Worm (Caenorhabditis elegans) whole organism, mixed stage, embryonic: ENCODE data around the gene cyp-13A11.

Experiments
- M03D4.4 ChIP-seq: sonication (generic microtip); optimal IDR thresholded peaks from 2 replicates; lab custom pipeline; 2017; ENCODE audit warnings: mild to moderate bottlenecking, missing genetic modification characterization, missing compliant biosample characterization
- bed-3 ChIP-seq: fragments of 200-800 bp; sonication (Bioruptor generic); optimal IDR thresholded peaks from 3 replicates; lab custom pipeline; 2018; ENCODE audit warnings: mild to moderate bottlenecking, missing genetic modification characterization, moderate library complexity, missing compliant biosample characterization
- blmp-1 ChIP-seq: fragments of 150-350 bp; optimal IDR thresholded peaks from 2 replicates; lab custom pipeline; 2014; ENCODE audit warnings: missing biosample characterization, missing genetic modification characterization
- ceh-39 ChIP-seq: fragments of 150-350 bp; optimal IDR thresholded peaks from 2 replicates; lab custom pipeline; 2014; ENCODE audit warnings: missing biosample characterization, missing genetic modification characterization
- ceh-43 ChIP-seq: fragments of 200-800 bp; sonication (Bioruptor generic); optimal IDR thresholded peaks from 2 replicates; lab custom pipeline; 2018; ENCODE audit warnings: mild to moderate bottlenecking, missing genetic modification characterization, moderate library complexity, missing compliant biosample characterization
- ceh-83 ChIP-seq: fragments of 200-800 bp; sonication (Bioruptor generic); optimal IDR thresholded peaks from 2 replicates; lab custom pipeline; 2018; ENCODE audit warnings: mild to moderate bottlenecking, missing genetic modification characterization, missing compliant biosample characterization
- ces-1 ChIP-seq: fragments of 150-350 bp; optimal IDR thresholded peaks from 2 replicates; lab custom pipeline; 2014; ENCODE audit warnings: missing biosample characterization, missing genetic modification reagents, missing genetic modification characterization
- cnd-1 ChIP-seq: fragments of 200-800 bp; sonication (Bioruptor generic); optimal IDR thresholded peaks from 2 replicates; lab custom pipeline; 2018; ENCODE audit warnings: mild to moderate bottlenecking, missing genetic modification characterization, missing compliant biosample characterization
- drap-1 ChIP-seq: fragments of 200-800 bp; sonication (Bioruptor generic); optimal IDR thresholded peaks from 3 replicates; lab custom pipeline; 2018; ENCODE audit warnings: mild to moderate bottlenecking, missing genetic modification characterization, missing compliant biosample characterization
- elt-3 ChIP-seq: fragments of 150-350 bp; optimal IDR thresholded peaks from 2 replicates; lab custom pipeline; 2014; ENCODE audit warnings: missing biosample characterization, missing genetic modification characterization
- flh-1 ChIP-seq: fragments of 200-800 bp; sonication (Bioruptor generic); optimal IDR thresholded peaks from 2 replicates; lab custom pipeline; 2018; ENCODE audit warnings: mild to moderate bottlenecking, missing genetic modification characterization, moderate library complexity, missing compliant biosample characterization
- ham-2 ChIP-seq: fragments of 200-800 bp; sonication (Bioruptor generic); optimal IDR thresholded peaks from 2 replicates; lab custom pipeline; 2018; ENCODE audit warnings: mild to moderate bottlenecking, missing genetic modification characterization, missing compliant biosample characterization
- hlh-1 ChIP-seq: fragments of 150-350 bp; optimal IDR thresholded peaks from 2 replicates; lab custom pipeline; 2014; ENCODE audit warnings: missing biosample characterization, missing genetic modification reagents, missing genetic modification characterization
- lin-13 ChIP-seq: fragments of 150-350 bp; optimal IDR thresholded peaks from 2 replicates; lab custom pipeline; 2014; ENCODE audit warnings: missing biosample characterization, missing genetic modification characterization
- lin-32 ChIP-seq: fragments of 200-800 bp; sonication (Bioruptor generic); optimal IDR thresholded peaks from 2 replicates; lab custom pipeline; 2018; ENCODE audit warnings: mild to moderate bottlenecking, missing genetic modification characterization, missing compliant biosample characterization
- lsy-2 ChIP-seq: fragments of 150-350 bp; optimal IDR thresholded peaks from 2 replicates; lab custom pipeline; 2014; ENCODE audit warnings: missing biosample characterization, missing genetic modification characterization
- mep-1 ChIP-seq: fragments of 150-350 bp; optimal IDR thresholded peaks from 2 replicates; lab custom pipeline; 2017; ENCODE audit warnings: missing biosample characterization, missing genetic modification reagents, missing genetic modification characterization, inconsistent platforms
- mls-2 ChIP-seq: sonication (generic microtip); optimal IDR thresholded peaks from 2 replicates; lab custom pipeline; 2016; ENCODE audit warnings: mild to moderate bottlenecking, missing genetic modification characterization, moderate library complexity, missing compliant biosample characterization
- nhr-2 ChIP-seq: fragments of 150-350 bp; optimal IDR thresholded peaks from 2 replicates; lab custom pipeline; 2014; ENCODE audit warnings: missing biosample characterization, missing genetic modification characterization
- nhr-237 ChIP-seq: fragments of 150-350 bp; optimal IDR thresholded peaks from 2 replicates; lab custom pipeline; 2014; ENCODE audit warnings: missing biosample characterization, missing genetic modification characterization
- nhr-28 ChIP-seq: fragments of 150-350 bp; optimal IDR thresholded peaks from 2 replicates; lab custom pipeline; 2014; ENCODE audit warnings: missing biosample characterization, missing genetic modification characterization
- nhr-76 ChIP-seq: sonication (generic microtip); optimal IDR thresholded peaks from 2 replicates; lab custom pipeline; 2017; ENCODE audit warnings: missing biosample characterization, missing genetic modification characterization
- pha-4 ChIP-seq: fragments of 150-350 bp; optimal IDR thresholded peaks from 2 replicates; lab custom pipeline; 2018; ENCODE audit warnings: missing biosample characterization, missing genetic modification reagents, missing genetic modification characterization
- sem-2 ChIP-seq: fragments of 200-800 bp; sonication (Bioruptor generic); optimal IDR thresholded peaks from 2 replicates; lab custom pipeline; 2018; ENCODE audit warnings: mild to moderate bottlenecking, missing genetic modification characterization, missing compliant biosample characterization
- snpc-4 ChIP-seq: fragments of 150-350 bp; optimal IDR thresholded peaks from 2 replicates; lab custom pipeline; 2014; ENCODE audit warnings: missing biosample characterization, missing genetic modification characterization
- sptf-1 ChIP-seq: sonication (generic microtip); optimal IDR thresholded peaks from 2 replicates; lab custom pipeline; 2017; ENCODE audit warnings: mild to moderate bottlenecking, missing genetic modification characterization, moderate library complexity, missing compliant biosample characterization
- unc-120 ChIP-seq: sonication (generic microtip); optimal IDR thresholded peaks from 2 replicates; lab custom pipeline; 2017; ENCODE audit warnings: missing genetic modification characterization, missing compliant biosample characterization; ENCODE audit not compliant: poor library complexity, severe bottlenecking
- unc-39 ChIP-seq: fragments of 150-350 bp; optimal IDR thresholded peaks from 2 replicates; lab custom pipeline; 2014; ENCODE audit warnings: missing biosample characterization, missing genetic modification characterization
- unc-62 ChIP-seq: fragments of 150-350 bp; optimal IDR thresholded peaks from 2 replicates; lab custom pipeline; 2014; ENCODE audit warnings: missing biosample characterization, missing genetic modification reagents, missing genetic modification characterization
- zip-8 ChIP-seq: fragments of 150-350 bp; optimal IDR thresholded peaks from 2 replicates; lab custom pipeline; 2014; ENCODE audit warnings: missing biosample characterization, missing genetic modification characterization
- ztf-11 ChIP-seq: fragments of 150-350 bp; optimal IDR thresholded peaks from 2 replicates; lab custom pipeline; 2014; ENCODE audit warnings: missing biosample characterization, missing genetic modification characterization

cyp-13A11 gene

ce11 chrIII:13027949-13028348 is 7.1 kb downstream of the cyp-13A11 start:
- no peak for TF ChIP-seq bed-3 (GFP tag; lab: Kevin White, UChicago)
- TF ChIP-seq cnd-1 (tag; lab: Kevin White, UChicago) = no peak
- TF ChIP-seq flh-1 = no peak
- no peak for TF ChIP-seq unc-39 (tag; lab: Kevin White, UChicago)
- TF ChIP-seq lin-32 (GFP tag; lab: Kevin White, UChicago) = no peak
- TF ChIP-seq sem-2 = no peak
- TF ChIP-seq nhr-28 (tag; lab: Kevin White, UChicago) = no peak
- no peak for TF ChIP-seq mep-1 (tag; lab: Kevin White, UChicago)
- TF ChIP-seq nhr-76 = no peak
- no peak for TF ChIP-seq unc-120 (tag; lab: Kevin White, UChicago)
- TF ChIP-seq ham-2 (GFP tag; lab: Kevin White, UChicago) = no peak
- TF ChIP-seq hlh-1 (tag; lab: Kevin White, UChicago) = no peak
- TF ChIP-seq sptf-1 (tag; lab: Kevin White, UChicago) = no peak
- TF ChIP-seq lin-13 (tag; lab: Kevin White, UChicago) = no peak
- no peak for TF ChIP-seq pha-4
- no peak for TF ChIP-seq ceh-83 (GFP tag; lab: Kevin White, UChicago)
- TF ChIP-seq nhr-2 = no peak
- no peak for TF ChIP-seq nhr-237

- TF ChIP-seq ztf-11 (tag; lab: Kevin White, UChicago) (no peak), snpc-4 (tag; lab: Kevin White, UChicago) (no peak), M03D4.4 (no peak), nhr-76 (no peak), sptf-1 (tag; lab: Kevin White, UChicago) (no peak), ceh-39 (tag; lab: Kevin White, UChicago) (no peak), lsy-2 (tag; lab: Kevin White, UChicago) (no peak), blmp-1 (tag; lab: Kevin White, UChicago) (no peak), nhr-2 (no peak), unc-62 (GFP tag; lab: Kevin White, UChicago) (no peak), pha-4 (no peak), zip-8 (tag; lab: Kevin White, UChicago) (no peak), nhr-237 (no peak), drap-1 (GFP tag; lab: Kevin White, UChicago) (no peak), elt-3 (tag; lab: Kevin White, UChicago) (no peak), lin-32 (GFP tag; lab: Kevin White, UChicago) (no peak), mls-2 (tag; lab: Kevin White, UChicago) (no peak), ceh-83 (GFP tag; lab: Kevin White, UChicago) (no peak), hlh-1 (tag; lab: Kevin White, UChicago) (no peak), ces-1 (GFP tag; lab: Kevin White, UChicago) (no peak)
Observed at ce11 chrIII:13029608-13030007, 8.8 kb downstream of the cyp-13A11 start, which contains the start of gene F14F7.4. Gene F14F7.4 (minus strand): TSS chrIII:13029708.

- TF ChIP-seq unc-39 (tag; lab: Kevin White, UChicago) (no peak), sem-2 (no peak), ham-2 (GFP tag; lab: Kevin White, UChicago) (no peak), ztf-11 (tag; lab: Kevin White, UChicago) (no peak), ceh-43 (GFP tag; lab: Kevin White, UChicago) (no peak), zip-8 (tag; lab: Kevin White, UChicago) (no peak)
Observed at ce11 chrIII:13030551-13030950, 9.7 kb downstream of the cyp-13A11 start, which contains the start of gene F14F7.7. Gene F14F7.7 (plus strand): TSS chrIII:13030904.

- no peak for TF ChIP-seq zip-8 (tag; lab: Kevin White, UChicago)
- TF ChIP-seq lsy-2 (tag; lab: Kevin White, UChicago) = no peak
- no peak for TF ChIP-seq ztf-11 (tag; lab: Kevin White, UChicago)
- TF ChIP-seq cnd-1 (tag; lab: Kevin White, UChicago) = no peak
- TF ChIP-seq unc-39 (tag; lab: Kevin White, UChicago) = no peak
Observed at ce11 chrIII:13031701-13032100, 10.9 kb downstream of the cyp-13A11 start, which contains the start of gene F14F7.5. Gene F14F7.5 (plus strand): TSS chrIII:13032001.

ce11 chrIII:13032429-13033018 is 11.7 kb downstream of the cyp-13A11 start:
- TF ChIP-seq sem-2 = peak; percentile 23
- TF ChIP-seq ham-2 (GFP tag; lab: Kevin White, UChicago) = peak; percentile 26
- TF ChIP-seq mls-2 (tag; lab: Kevin White, UChicago) = peak; percentile 72
- TF ChIP-seq lin-32 (GFP tag; lab: Kevin White, UChicago) = peak; percentile 23
- TF ChIP-seq unc-39 (tag; lab: Kevin White, UChicago) = no peak
- TF ChIP-seq drap-1 (GFP tag; lab: Kevin White, UChicago) = peak; percentile 35
- no peak for TF ChIP-seq snpc-4 (tag; lab: Kevin White, UChicago)
- peak; percentile 61 for TF ChIP-seq sptf-1 (tag; lab: Kevin White, UChicago)
